Worm (Caenorhabditis elegans) whole organism, L1 larva: Measurements from ENCODE around the gene srw-134.

Experiments used
- C04F5.9 ChIP-seq: sonication (generic microtip); optimal IDR thresholded peaks from 2 replicates; lab custom pipeline; 2016; ENCODE audit warnings: missing genetic modification characterization, missing compliant biosample characterization
- C34B4.2 ChIP-seq: sonication (generic microtip); optimal IDR thresholded peaks from 2 replicates; lab custom pipeline; 2017; ENCODE audit warnings: mild to moderate bottlenecking, missing genetic modification characterization, missing compliant biosample characterization
- F16B12.6 ChIP-seq: fragments of 150-350 bp; optimal IDR thresholded peaks from 2 replicates; lab custom pipeline; 2014; ENCODE audit warnings: missing biosample characterization, missing genetic modification characterization
- alr-1 ChIP-seq: fragments of 200-800 bp; sonication (Bioruptor generic); optimal IDR thresholded peaks from 2 replicates; lab custom pipeline; 2018; ENCODE audit warnings: borderline replicate concordance, mild to moderate bottlenecking, missing genetic modification characterization, missing compliant biosample characterization
- ceh-8 ChIP-seq: fragments of 200-800 bp; sonication (Bioruptor generic); optimal IDR thresholded peaks from 2 replicates; lab custom pipeline; 2018; ENCODE audit warnings: mild to moderate bottlenecking, missing genetic modification characterization, moderate library complexity, missing compliant biosample characterization
- ceh-82 ChIP-seq, 3 experiments: fragments of 150-350 bp in 1 of 3; sonication (generic microtip) in 2 of 3; optimal IDR thresholded peaks; 2 replicates each; lab custom pipeline; 2014 to 2017; ENCODE audit warnings: missing biosample characterization in 3 of 3, missing genetic modification characterization in 3 of 3
- ces-1 ChIP-seq: fragments of 150-350 bp; optimal IDR thresholded peaks from 2 replicates; lab custom pipeline; 2014; ENCODE audit warnings: missing biosample characterization, missing genetic modification reagents, missing genetic modification characterization
- dsc-1 ChIP-seq: sonication (generic microtip); optimal IDR thresholded peaks from 2 replicates; lab custom pipeline; 2016; ENCODE audit warnings: mild to moderate bottlenecking, missing genetic modification characterization, missing compliant biosample characterization
- efl-1 ChIP-seq, 4 experiments: fragments of 150-350 bp; optimal IDR thresholded peaks in 3 of 4; peaks in 1 of 4; 1 replicate in 1 of 4; 2 replicates in 3 of 4; lab custom pipeline; 2014; ENCODE audit warnings: missing biosample characterization in 2 of 4, missing genetic modification characterization in 2 of 4, missing genetic modification reagents in 2 of 4
- egl-13 ChIP-seq: sonication (generic microtip); optimal IDR thresholded peaks from 2 replicates; lab custom pipeline; 2016; ENCODE audit warnings: missing genotype, missing genetic modification reagents, missing genetic modification characterization, missing compliant biosample characterization
- egl-27 ChIP-seq, 2 experiments: fragments of 150-350 bp in 1 of 2; sonication (generic microtip); optimal IDR thresholded peaks; 3 replicates each; lab custom pipeline; 2017 to 2018; ENCODE audit warnings: missing biosample characterization in 2 of 2, missing genetic modification characterization in 2 of 2, missing genetic modification reagents in 2 of 2
- elt-3 ChIP-seq, 6 experiments: fragments of 150-350 bp in 1 of 6; sonication (generic microtip); optimal IDR thresholded peaks; 2 replicates each; lab custom pipeline; 2017 to 2018; ENCODE audit warnings: missing biosample characterization in 6 of 6, missing genetic modification characterization in 6 of 6, inconsistent platforms in 1 of 6
- grh-1 ChIP-seq: fragments of 200-800 bp; sonication (Bioruptor generic); IDR thresholded peaks from 2 replicates; pipeline ENCODE4 v1.3.6; 2022; ENCODE audit warnings: missing genetic modification reagents, missing genetic modification characterization, missing compliant biosample characterization
- hlh-4 ChIP-seq: sonication (generic microtip); optimal IDR thresholded peaks from 2 replicates; lab custom pipeline; 2016; ENCODE audit warnings: mild to moderate bottlenecking, missing genetic modification characterization, missing compliant biosample characterization
- hpl-2 ChIP-seq: fragments of 150-350 bp; optimal IDR thresholded peaks from 2 replicates; lab custom pipeline; 2014; ENCODE audit warnings: missing biosample characterization, missing genetic modification reagents, missing genetic modification characterization
- irx-1 ChIP-seq: sonication (generic microtip); optimal IDR thresholded peaks from 2 replicates; lab custom pipeline; 2016; ENCODE audit warnings: missing genetic modification characterization, missing compliant biosample characterization
- isw-1 ChIP-seq: fragments of 200-800 bp; sonication (Bioruptor generic); IDR thresholded peaks from 2 replicates; pipeline ENCODE4 v1.3.6; 2022; ENCODE audit warnings: missing genetic modification characterization, missing compliant biosample characterization
- jun-1 ChIP-seq: fragments of 150-350 bp; optimal IDR thresholded peaks from 2 replicates; lab custom pipeline; 2014; ENCODE audit warnings: missing biosample characterization, missing genetic modification reagents, missing genetic modification characterization
- lin-14 ChIP-seq: fragments of 200-800 bp; sonication (Bioruptor generic); optimal IDR thresholded peaks from 2 replicates; lab custom pipeline; 2018; ENCODE audit warnings: mild to moderate bottlenecking, missing genetic modification characterization, moderate library complexity, missing compliant biosample characterization
- lin-35 ChIP-seq, 2 experiments: fragments of 150-350 bp; optimal IDR thresholded peaks; 2 replicates each; lab custom pipeline; 2014; ENCODE audit warnings: missing biosample characterization in 2 of 2, missing genetic modification characterization in 2 of 2, missing genetic modification reagents in 2 of 2
- mep-1 ChIP-seq: fragments of 150-350 bp; optimal IDR thresholded peaks from 2 replicates; lab custom pipeline; 2014; ENCODE audit warnings: missing biosample characterization, missing genetic modification characterization
- nhr-20 ChIP-seq: sonication (generic microtip); optimal IDR thresholded peaks from 2 replicates; lab custom pipeline; 2016; ENCODE audit warnings: mild to moderate bottlenecking, missing genetic modification characterization, missing compliant biosample characterization
- nhr-28 ChIP-seq: fragments of 150-350 bp; optimal IDR thresholded peaks from 2 replicates; lab custom pipeline; 2014; ENCODE audit warnings: missing biosample characterization, missing genetic modification characterization
- nhr-85 ChIP-seq: sonication (generic microtip); peaks from one replicate; lab custom pipeline; 2016; ENCODE audit warnings: missing genetic modification characterization, inconsistent platforms, missing compliant biosample characterization
- skn-1 ChIP-seq: fragments of 150-350 bp; optimal IDR thresholded peaks from 2 replicates; lab custom pipeline; 2014; ENCODE audit warnings: missing biosample characterization, missing genetic modification characterization
- tbx-2 ChIP-seq: sonication (generic microtip); optimal IDR thresholded peaks from 2 replicates; lab custom pipeline; 2016; ENCODE audit warnings: missing genetic modification characterization, missing compliant biosample characterization
- unc-62 ChIP-seq: fragments of 150-350 bp; optimal IDR thresholded peaks from 2 replicates; lab custom pipeline; 2014; ENCODE audit warnings: missing biosample characterization, missing genetic modification reagents, missing genetic modification characterization
- unc-86 ChIP-seq: sonication (generic microtip); optimal IDR thresholded peaks from 2 replicates; lab custom pipeline; 2016; ENCODE audit warnings: missing genetic modification characterization, missing compliant biosample characterization
- unc-98 ChIP-seq: fragments of 200-800 bp; sonication (Bioruptor generic); IDR thresholded peaks from 2 replicates; pipeline ENCODE4 v1.3.6; 2022; ENCODE audit warnings: missing genetic modification characterization, missing compliant biosample characterization
- vab-15 ChIP-seq: sonication (generic microtip); optimal IDR thresholded peaks from 2 replicates; lab custom pipeline; 2017; ENCODE audit warnings: missing genotype, mild to moderate bottlenecking, missing genetic modification characterization, missing compliant biosample characterization

The srw-134 gene

DNA sequence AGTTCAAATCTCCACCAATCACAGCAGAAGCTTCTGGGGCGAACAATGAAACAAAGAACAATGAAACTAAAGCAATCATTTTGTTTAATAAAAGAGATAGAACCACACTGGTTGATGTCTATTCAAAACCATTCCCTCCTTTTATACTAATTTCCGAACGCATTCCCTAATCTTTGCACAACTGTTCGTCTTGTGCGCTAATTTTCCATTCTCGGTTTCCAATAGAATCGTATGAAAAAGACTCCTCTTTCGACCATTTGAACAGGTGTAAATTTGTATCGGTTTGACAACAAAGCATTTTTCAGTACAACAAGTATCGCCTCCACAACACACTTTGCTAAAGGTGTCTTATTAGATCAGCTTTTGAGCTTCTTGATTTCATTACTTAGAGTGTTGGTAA is 3.7 kb upstream of the srw-134 start, which contains the start of gene T05B4.8:
Gene T05B4.8, minus strand, starts transcription at position 101 of the 400 bp plus-strand sequence.
- no peak for TF ChIP-seq efl-1 (optimal IDR thresholded peaks at IDR 0.05; lab: Kevin White, UChicago)
- peak in 1 of 2 experiments; percentile 69 for TF ChIP-seq efl-1 (GFP tag; optimal IDR thresholded peaks at IDR 0.05 in 1 of 2; lab: Kevin White, UChicago)
- TF ChIP-seq elt-3 (tag; optimal IDR thresholded peaks at IDR 0.05; lab: Kevin White, UChicago): no peak
- TF ChIP-seq, all 84 proteins: peak for 1

DNA sequence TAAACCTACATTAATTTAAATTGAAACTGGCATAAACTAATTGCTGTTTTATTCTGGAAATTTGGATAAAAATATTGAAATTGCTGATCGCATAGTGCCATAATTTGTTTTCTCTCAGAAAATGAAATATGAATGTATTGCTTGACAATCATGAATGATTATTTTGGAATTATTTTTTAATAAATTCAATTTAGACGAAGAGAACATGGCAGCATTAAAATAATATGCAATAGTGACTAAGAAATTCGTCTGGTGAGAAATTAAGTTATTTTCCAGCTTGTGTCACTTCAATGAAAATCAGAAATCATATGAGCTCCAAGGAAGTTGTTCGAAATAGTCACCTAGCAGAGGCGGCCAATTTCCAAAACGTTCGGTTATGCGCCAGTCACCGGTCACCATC is 2.2 kb upstream of the srw-134 start, which contains the start of gene srw-133:
Gene srw-133, minus strand, starts transcription at position 101 of the 400 bp plus-strand sequence.
- TF ChIP-seq dsc-1 (tag; lab: Kevin White, UChicago): no peak
- no peak for TF ChIP-seq efl-1 (optimal IDR thresholded peaks at IDR 0.05; lab: Kevin White, UChicago)
- TF ChIP-seq efl-1 (GFP tag; optimal IDR thresholded peaks at IDR 0.05 in 1 of 2; lab: Kevin White, UChicago): peak in 1 of 2 experiments; percentile 3

DNA sequence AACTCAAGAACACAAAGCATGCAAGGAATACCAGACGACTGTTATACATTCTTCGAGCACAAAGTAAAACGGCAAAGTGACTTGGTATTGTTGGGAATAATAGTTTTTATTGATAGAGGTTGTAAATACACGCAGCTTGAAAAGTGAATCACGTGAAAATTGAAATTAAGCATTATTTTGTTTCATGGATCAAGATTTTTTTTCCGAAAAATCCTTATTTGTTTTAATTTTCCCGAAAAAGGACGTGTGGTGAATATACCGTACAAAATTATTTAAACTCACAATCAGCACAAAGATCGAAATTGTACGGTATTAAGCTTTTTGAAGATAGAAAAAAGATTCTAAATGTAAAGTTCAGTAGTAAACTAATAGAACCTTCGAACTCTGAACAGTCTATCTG is 2.5 kb downstream of the srw-134 start, which contains the start of gene clc-18:
Gene clc-18, minus strand, starts transcription at position 101 of the 400 bp plus-strand sequence.
- TF ChIP-seq hpl-2 (GFP tag; lab: Kevin White, UChicago) (no peak), vab-15 (tag; lab: Kevin White, UChicago) (no peak), C34B4.2 (tag; lab: Kevin White, UChicago) (no peak), hlh-4 (tag; lab: Kevin White, UChicago) (no peak), grh-1 (GFP tag; lab: Robert Waterston, UW) (no peak), ces-1 (GFP tag; lab: Kevin White, UChicago) (no peak)

DNA sequence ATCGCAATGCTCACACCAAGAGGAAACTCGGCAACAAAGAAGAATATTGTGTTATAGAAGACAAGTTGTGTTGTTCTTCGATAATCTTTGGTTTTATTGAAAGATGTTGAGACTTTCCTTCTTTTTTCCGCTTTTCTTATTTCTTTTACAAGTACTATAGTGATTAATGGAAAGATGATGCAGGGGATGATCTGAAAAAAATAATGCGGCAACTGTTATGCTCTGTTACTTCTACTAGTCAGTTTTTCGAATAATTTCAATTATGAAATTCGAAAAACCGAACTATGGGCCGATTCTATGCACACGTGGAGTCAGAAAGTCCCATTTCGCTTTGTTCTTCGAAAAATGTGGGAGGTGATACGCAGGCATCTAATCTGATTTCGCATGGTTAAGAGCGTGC is 5.7 kb downstream of the srw-134 start:
- TF ChIP-seq efl-1 (optimal IDR thresholded peaks at IDR 0.05; lab: Kevin White, UChicago) (no peak), efl-1 (GFP tag; optimal IDR thresholded peaks at IDR 0.05 in 1 of 2; lab: Kevin White, UChicago) (peak in 1 of 2 experiments; percentile 90), dsc-1 (tag; lab: Kevin White, UChicago) (no peak)

DNA sequence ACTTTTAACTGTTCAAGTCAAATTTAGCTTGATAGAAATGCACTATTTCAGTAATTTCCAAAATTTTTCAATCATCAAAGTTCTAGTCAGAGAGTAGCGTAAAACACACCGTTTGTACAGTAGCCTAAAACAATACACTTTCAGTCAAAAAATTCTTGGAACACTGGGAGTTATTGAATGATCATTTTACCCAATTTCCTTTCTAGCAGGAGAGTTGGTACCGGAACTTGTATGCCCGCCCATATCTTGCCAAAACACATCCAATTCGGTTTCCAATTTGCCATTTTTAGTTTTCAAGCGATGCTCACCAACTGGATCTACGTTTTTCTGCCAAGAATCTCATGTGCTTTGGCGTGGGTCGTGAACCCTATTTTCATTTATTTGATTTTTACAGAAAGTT is 8.1 kb downstream of the srw-134 start, which contains the start of gene srj-39:
Gene srj-39, plus strand, starts transcription at position 301 of the 400 bp plus-strand sequence.
- no peak for TF ChIP-seq jun-1 (tag; lab: Kevin White, UChicago)
- TF ChIP-seq lin-35 (GFP tag; optimal IDR thresholded peaks at IDR 0.05; lab: Kevin White, UChicago): no peak
- TF ChIP-seq egl-27 (tag; optimal IDR thresholded peaks at IDR 0.05; lab: Kevin White, UChicago): no peak
- TF ChIP-seq irx-1 (tag; lab: Kevin White, UChicago): no peak
- no peak for TF ChIP-seq ceh-8 (GFP tag; lab: Kevin White, UChicago)
- no peak for TF ChIP-seq grh-1 (GFP tag; lab: Robert Waterston, UW)
- TF ChIP-seq nhr-28 (tag; lab: Kevin White, UChicago): no peak
- TF ChIP-seq nhr-20: no peak
- TF ChIP-seq skn-1: no peak
- TF ChIP-seq mep-1 (tag; lab: Kevin White, UChicago): no peak
- TF ChIP-seq ceh-82 (tag; optimal IDR thresholded peaks at IDR 0.05; lab: Kevin White, UChicago): no peak
- no peak for TF ChIP-seq isw-1 (GFP tag; lab: Robert Waterston, UW)
- no peak for TF ChIP-seq tbx-2
- no peak for TF ChIP-seq unc-62 (GFP tag; lab: Kevin White, UChicago)
- no peak for TF ChIP-seq elt-3 (tag; optimal IDR thresholded peaks at IDR 0.05; lab: Kevin White, UChicago)
- no peak for TF ChIP-seq unc-98
- TF ChIP-seq F16B12.6 (tag; lab: Kevin White, UChicago): no peak

DNA sequence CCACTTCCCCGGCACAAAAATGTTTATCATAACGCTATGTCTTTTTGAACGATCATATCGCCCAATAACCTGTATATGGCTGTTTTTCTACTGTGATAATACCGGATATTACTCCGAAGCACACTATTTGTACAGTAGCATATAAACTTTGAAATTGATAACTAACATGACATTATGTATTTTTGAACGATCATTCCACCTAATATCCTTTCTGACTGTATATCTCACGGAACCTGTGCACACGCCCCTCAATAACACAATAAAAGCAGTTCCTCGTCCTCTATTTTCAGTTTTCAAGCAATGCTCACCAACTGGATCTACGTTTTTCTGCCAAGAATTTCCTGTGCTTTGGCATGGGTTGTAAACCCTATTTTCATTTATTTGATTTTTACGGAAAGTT is 10.8 kb downstream of the srw-134 start, which contains the start of gene srj-40:
Gene srj-40, plus strand, starts transcription at position 301 of the 400 bp plus-strand sequence.
- no peak for TF ChIP-seq ces-1 (GFP tag; lab: Kevin White, UChicago)
- no peak for TF ChIP-seq nhr-85 (tag; lab: Kevin White, UChicago)
- no peak for TF ChIP-seq alr-1 (tag; lab: Kevin White, UChicago)
- TF ChIP-seq C04F5.9: no peak
- TF ChIP-seq tbx-2: no peak
- TF ChIP-seq egl-13 (tag; lab: Kevin White, UChicago): no peak
- TF ChIP-seq lin-14 (GFP tag; lab: Kevin White, UChicago): no peak
- TF ChIP-seq unc-86: no peak
- TF ChIP-seq, all 84 proteins: peak for 0
